Worm (Caenorhabditis elegans) whole organism, early embryonic: Measurements from ENCODE around the gene C01G10.18.
"Not testable (repeated sequence)": the region's sequence is repeated elsewhere in the genome, so short reads cannot be mapped to it uniquely, and the experiment has no call there.

Experiments
- B0310.2 ChIP-seq: sonication (generic microtip); optimal IDR thresholded peaks from 2 replicates; lab custom pipeline; 2016; ENCODE audit warnings: mild to moderate bottlenecking, missing genetic modification characterization, missing compliant biosample characterization
- F13C5.2 ChIP-seq: sonication (generic microtip); optimal IDR thresholded peaks from 2 replicates; lab custom pipeline; 2017; ENCODE audit warnings: mild to moderate bottlenecking, missing genetic modification characterization, inconsistent platforms, missing compliant biosample characterization
- aly-1 ChIP-seq: sonication (generic microtip); optimal IDR thresholded peaks from 2 replicates; lab custom pipeline; 2016; ENCODE audit warnings: missing genetic modification characterization, missing compliant biosample characterization
- ama-1 ChIP-seq: fragments of 150-350 bp; optimal IDR thresholded peaks from 2 replicates; lab custom pipeline; 2014
- ceh-13 ChIP-seq: fragments of 200-800 bp; sonication (Bioruptor generic); optimal IDR thresholded peaks from 2 replicates; lab custom pipeline; 2018; ENCODE audit warnings: mild to moderate bottlenecking, missing genetic modification characterization, missing compliant biosample characterization
- ceh-36 ChIP-seq: sonication (generic microtip); optimal IDR thresholded peaks from 2 replicates; lab custom pipeline; 2016; ENCODE audit warnings: missing genetic modification characterization, inconsistent platforms, missing compliant biosample characterization
- ets-7 ChIP-seq: sonication (generic microtip); optimal IDR thresholded peaks from 2 replicates; lab custom pipeline; 2016; ENCODE audit warnings: missing genotype, missing genetic modification characterization, missing compliant biosample characterization
- flt-1 ChIP-seq: fragments of 200-800 bp; sonication (Bioruptor generic); IDR thresholded peaks from 2 replicates; pipeline ENCODE4 v1.3.6; 2022; ENCODE audit warnings: missing genetic modification characterization, missing compliant biosample characterization
- hmbx-1 ChIP-seq: sonication (generic microtip); optimal IDR thresholded peaks from 2 replicates; lab custom pipeline; 2016; ENCODE audit warnings: mild to moderate bottlenecking, missing genetic modification characterization, missing compliant biosample characterization
- hmg-4 ChIP-seq: fragments of 200-800 bp; sonication (Bioruptor generic); optimal IDR thresholded peaks from 2 replicates; lab custom pipeline; 2018; ENCODE audit warnings: mild to moderate bottlenecking, missing genetic modification characterization, missing compliant biosample characterization
- hnd-1 ChIP-seq: sonication (generic microtip); optimal IDR thresholded peaks from 2 replicates; lab custom pipeline; 2016; ENCODE audit warnings: missing genetic modification characterization, missing compliant biosample characterization
- pes-1 ChIP-seq: fragments of 200-800 bp; sonication (Bioruptor generic); IDR thresholded peaks from 2 replicates; pipeline ENCODE4 v1.3.6; 2022; ENCODE audit warnings: missing genetic modification reagents, missing genetic modification characterization, missing compliant biosample characterization
- scrt-1 ChIP-seq: fragments of 200-800 bp; sonication (Bioruptor generic); IDR thresholded peaks from 2 replicates; pipeline ENCODE4 v1.3.6; 2022; ENCODE audit warnings: missing genetic modification characterization, missing compliant biosample characterization
- sea-1 ChIP-seq: fragments of 200-800 bp; sonication (Bioruptor generic); conservative IDR thresholded peaks from 2 replicates; pipeline ENCODE4 v1.3.6; 2022; ENCODE audit warnings: missing genetic modification characterization, missing compliant biosample characterization
- tbx-11 ChIP-seq: fragments of 200-800 bp; sonication (Bioruptor generic); IDR thresholded peaks from 2 replicates; pipeline ENCODE4 v1.3.6; 2022; ENCODE audit warnings: missing genetic modification characterization, missing compliant biosample characterization
- tbx-37 ChIP-seq: fragments of 200-800 bp; sonication (Bioruptor generic); conservative IDR thresholded peaks from 2 replicates; pipeline ENCODE4 v1.3.6; 2022; ENCODE audit warnings: missing genetic modification reagents, missing genetic modification characterization, missing compliant biosample characterization
- tra-4 ChIP-seq: sonication (generic microtip); optimal IDR thresholded peaks from 2 replicates; lab custom pipeline; 2017; ENCODE audit warnings: missing genetic modification characterization, missing compliant biosample characterization

C01G10.18 gene

ce11 chrV:15088613-15089012 lies at the start of gene C01G10.18:
TSS of gene C01G10.18 (minus strand) at chrV:15088713.
- TF ChIP-seq tra-4 (tag; lab: Kevin White, UChicago) (no peak), ceh-13 (GFP tag; lab: Kevin White, UChicago) (no peak), hmg-4 (GFP tag; lab: Kevin White, UChicago) (no peak)

ce11 chrV:15136772-15137171 lies 48.3 kb upstream of the C01G10.18 start, which contains the start of gene aipl-1:
TSS of gene aipl-1 (minus strand) at chrV:15136801.
- TF ChIP-seq flt-1 = no peak
- peak; percentile 42; the same call in 1 of the 2 replicates for TF ChIP-seq tbx-37 (GFP tag; lab: Robert Waterston, UW)
- TF ChIP-seq B0310.2 (tag; lab: Kevin White, UChicago) = no peak

ce11 chrV:15133812-15134211 lies 45.3 kb upstream of the C01G10.18 start:
- TF ChIP-seq B0310.2 (tag; lab: Kevin White, UChicago) = no peak
- no peak for TF ChIP-seq hnd-1 (tag; lab: Kevin White, UChicago)
- no peak for TF ChIP-seq scrt-1 (GFP tag; lab: Robert Waterston, UW)
- no peak for TF ChIP-seq ama-1 (lab: Kevin White, UChicago)
- no peak for TF ChIP-seq tra-4 (tag; lab: Kevin White, UChicago)
- no peak for TF ChIP-seq tbx-37 (GFP tag; lab: Robert Waterston, UW)
- TF ChIP-seq sea-1 (GFP tag; lab: Robert Waterston, UW) = no peak
- no peak for TF ChIP-seq hmg-4 (GFP tag; lab: Kevin White, UChicago)
- no peak for TF ChIP-seq hmbx-1
- TF ChIP-seq ceh-13 (GFP tag; lab: Kevin White, UChicago) = no peak
- TF ChIP-seq aly-1 (tag; lab: Kevin White, UChicago) = no peak
- TF ChIP-seq pes-1 = no peak
- TF ChIP-seq ets-7 (tag; lab: Kevin White, UChicago) = no peak
- TF ChIP-seq ceh-36 (tag; lab: Kevin White, UChicago) = no peak
- TF ChIP-seq flt-1 = no peak
- TF ChIP-seq tbx-11 (GFP tag; lab: Robert Waterston, UW) = no peak
- no peak for TF ChIP-seq F13C5.2 (tag; lab: Kevin White, UChicago)

- TF ChIP-seq hmbx-1 = no peak
- TF ChIP-seq F13C5.2 (tag; lab: Kevin White, UChicago) = no peak
These were observed 43.9 kb upstream of the C01G10.18 start, which contains the start of gene str-171 for ce11 chrV:15132423-15132822. TSS of gene str-171 (minus strand) at chrV:15132523.

- TF ChIP-seq tra-4 (tag; lab: Kevin White, UChicago) = no peak
- no peak for TF ChIP-seq scrt-1 (GFP tag; lab: Robert Waterston, UW)
- no peak for TF ChIP-seq F13C5.2 (tag; lab: Kevin White, UChicago)
- no peak for TF ChIP-seq ceh-36 (tag; lab: Kevin White, UChicago)
- TF ChIP-seq hnd-1 (tag; lab: Kevin White, UChicago) = no peak
- no peak for TF ChIP-seq ceh-13 (GFP tag; lab: Kevin White, UChicago)
- TF ChIP-seq aly-1 (tag; lab: Kevin White, UChicago) = no peak
- TF ChIP-seq flt-1 = no peak
- TF ChIP-seq hmbx-1 = no peak
- TF ChIP-seq sea-1 (GFP tag; lab: Robert Waterston, UW) = no peak
- TF ChIP-seq tbx-37 (GFP tag; lab: Robert Waterston, UW) = no peak
- TF ChIP-seq pes-1 = no peak
- no peak for TF ChIP-seq B0310.2 (tag; lab: Kevin White, UChicago)
These were observed 39.4 kb upstream of the C01G10.18 start, which contains the start of gene srr-7 for ce11 chrV:15127955-15128354. TSS of gene srr-7 (plus strand) at chrV:15128255.

- TF ChIP-seq pes-1 (no peak), tbx-37 (GFP tag; lab: Robert Waterston, UW) (no peak), hnd-1 (tag; lab: Kevin White, UChicago) (no peak), B0310.2 (tag; lab: Kevin White, UChicago) (no peak), tbx-11 (GFP tag; lab: Robert Waterston, UW) (no peak)
These were observed 38.9 kb upstream of the C01G10.18 start, which contains the start of gene srj-27 for ce11 chrV:15127413-15127812. TSS of gene srj-27 (minus strand) at chrV:15127513.

ce11 chrV:15125162-15125561 lies 36.6 kb upstream of the C01G10.18 start, which contains the start of gene ugt-30:
TSS of gene ugt-30 (minus strand) at chrV:15125262.
- TF ChIP-seq tbx-37 (GFP tag; lab: Robert Waterston, UW); aly-1 (tag; lab: Kevin White, UChicago); hnd-1 (tag; lab: Kevin White, UChicago): not testable (repeated sequence)

ce11 chrV:15119517-15119916 lies 31.0 kb upstream of the C01G10.18 start, which contains the start of gene flor-1:
TSS of gene flor-1 (minus strand) at chrV:15119617.
- no peak for TF ChIP-seq scrt-1 (GFP tag; lab: Robert Waterston, UW)
- no peak for TF ChIP-seq ceh-36 (tag; lab: Kevin White, UChicago)
- TF ChIP-seq tra-4 (tag; lab: Kevin White, UChicago) = no peak
- TF ChIP-seq F13C5.2 (tag; lab: Kevin White, UChicago) = no peak
- no peak for TF ChIP-seq ceh-13 (GFP tag; lab: Kevin White, UChicago)
- TF ChIP-seq sea-1 (GFP tag; lab: Robert Waterston, UW) = no peak
- TF ChIP-seq hmbx-1 = no peak
- no peak for TF ChIP-seq pes-1
- TF ChIP-seq hnd-1 (tag; lab: Kevin White, UChicago) = no peak
- TF ChIP-seq flt-1 = no peak
- TF ChIP-seq tbx-11 (GFP tag; lab: Robert Waterston, UW) = no peak
- TF ChIP-seq ama-1 (lab: Kevin White, UChicago) = no peak
- no peak for TF ChIP-seq hmg-4 (GFP tag; lab: Kevin White, UChicago)
